Worm (Caenorhabditis elegans): Measurements from ENCODE around the gene ctf-4.

The ctf-4 gene

DNA sequence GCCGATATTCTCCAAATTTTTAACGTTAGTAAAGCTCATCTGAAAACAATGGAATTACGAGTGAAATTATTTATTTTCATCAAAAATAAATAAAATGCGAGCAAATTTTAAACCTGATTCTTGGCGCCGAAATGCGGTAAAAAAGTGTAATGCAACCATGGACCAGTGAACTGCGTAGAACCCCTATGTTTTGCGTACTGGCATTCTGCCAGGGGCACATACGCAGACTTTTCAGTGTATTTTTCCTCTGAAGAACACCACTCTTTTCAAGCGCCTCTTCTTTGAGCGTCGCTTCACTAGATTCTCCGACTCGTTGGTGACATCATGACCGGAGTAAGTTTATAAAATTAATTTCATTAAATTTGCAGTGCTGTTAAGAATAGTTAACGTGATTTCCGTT is at the start of gene ctf-4, which contains the start of gene eef-1G (continued):
- TF ChIP-seq saeg-2 (GFP tag; IDR thresholded peaks at IDR 0.05): peak; percentile 87
- peak; percentile 64 for TF ChIP-seq egl-27 (tag; optimal IDR thresholded peaks at IDR 0.05)
- TF ChIP-seq lin-1 (GFP tag; IDR thresholded peaks at IDR 0.05): peak; percentile 94
- TF ChIP-seq cey-2 (tag; optimal IDR thresholded peaks at IDR 0.05; ENCODE audit: borderline replicate concordance, insufficient read depth): no peak
- TF ChIP-seq ceh-44 (GFP tag; IDR thresholded peaks at IDR 0.05): no peak
- no peak for TF ChIP-seq unc-39 (tag; optimal IDR thresholded peaks at IDR 0.05)
- TF ChIP-seq hif-1 (tag; optimal IDR thresholded peaks at IDR 0.05): peak; percentile 62 to 84
- TF ChIP-seq aha-1 (tag): peak; percentile 99
- peak; percentile 91 for TF ChIP-seq T20F7.1 (GFP tag; optimal IDR thresholded peaks at IDR 0.05)
- no peak for TF ChIP-seq ceh-62 (tag; optimal IDR thresholded peaks at IDR 0.05)
- peak; percentile 18 for TF ChIP-seq nhr-76 (tag; optimal IDR thresholded peaks at IDR 0.05)
- peak; percentile 95 for TF ChIP-seq T26A8.4 (GFP tag; IDR thresholded peaks at IDR 0.05)
- TF ChIP-seq daf-19 (GFP tag; conservative IDR thresholded peaks at IDR 0.05): no peak
- no peak for TF ChIP-seq madf-5 (GFP tag; IDR thresholded peaks at IDR 0.05)
- peak; percentile 31 for TF ChIP-seq set-16 (GFP tag; IDR thresholded peaks at IDR 0.05)
- TF ChIP-seq spr-3 (GFP tag; optimal IDR thresholded peaks at IDR 0.05): peak; percentile 66
- TF ChIP-seq fkh-10 (GFP tag; optimal IDR thresholded peaks at IDR 0.05): peak; percentile 87
- TF ChIP-seq F10B5.3 (tag; optimal IDR thresholded peaks at IDR 0.05): peak; percentile 79
- no peak for TF ChIP-seq sdz-12 (GFP tag; optimal IDR thresholded peaks at IDR 0.05)
- no peak for TF ChIP-seq zip-11 (GFP tag; IDR thresholded peaks at IDR 0.05)
- peak; percentile 71 to 96 for TF ChIP-seq lsy-2 (tag; optimal IDR thresholded peaks at IDR 0.05)
- peak in 1 of 2 experiments; percentile 97 for TF ChIP-seq unc-62 (GFP tag; optimal IDR thresholded peaks at IDR 0.05 in 1 of 2)
- no peak for TF ChIP-seq unc-62 (tag; optimal IDR thresholded peaks at IDR 0.05)
- TF ChIP-seq ces-1 (GFP tag; optimal IDR thresholded peaks at IDR 0.05): no peak
- TF ChIP-seq mes-2 (tag; optimal IDR thresholded peaks at IDR 0.05; ENCODE audit: poor library complexity, severe bottlenecking): peak; percentile 93
- peak; percentile 98 for TF ChIP-seq dve-1 (tag; optimal IDR thresholded peaks at IDR 0.05; ENCODE audit: insufficient read depth)
- TF ChIP-seq zfp-3 (GFP tag; conservative IDR thresholded peaks at IDR 0.05): peak; percentile 83
- TF ChIP-seq tag-97 (GFP tag; IDR thresholded peaks at IDR 0.05): no peak
- peak; percentile 91 for TF ChIP-seq hlh-30 (tag; optimal IDR thresholded peaks at IDR 0.05; ENCODE audit: insufficient read depth)
- TF ChIP-seq nhr-11 (tag; optimal IDR thresholded peaks at IDR 0.05): peak; percentile 98
- peak; percentile 73; the same call in 1 of the 2 replicates for TF ChIP-seq Y75B8A.6 (GFP tag; IDR thresholded peaks at IDR 0.05)
- peak; percentile 78 for TF ChIP-seq pqm-1 (tag; optimal IDR thresholded peaks at IDR 0.05)
- TF ChIP-seq ceh-32 (tag; optimal IDR thresholded peaks at IDR 0.05; ENCODE audit: poor library complexity): peak; percentile 56
- no peak for TF ChIP-seq ZK337.2 (GFP tag; IDR thresholded peaks at IDR 0.05)
- TF ChIP-seq Y5F2A.4 (GFP tag; optimal IDR thresholded peaks at IDR 0.05): peak; percentile 28
- TF ChIP-seq nhr-237 (tag; optimal IDR thresholded peaks at IDR 0.05): peak; percentile 12
- peak; percentile 94 for TF ChIP-seq hmg-1.1 (GFP tag; IDR thresholded peaks at IDR 0.05)
- TF ChIP-seq nhr-77 (tag; optimal IDR thresholded peaks at IDR 0.05): peak; percentile 98
- no peak for TF ChIP-seq F26F4.8 (GFP tag; conservative IDR thresholded peaks at IDR 0.05)
- TF ChIP-seq zip-2 (tag; optimal IDR thresholded peaks at IDR 0.05): peak; percentile 64
- TF ChIP-seq F44E2.7 (GFP tag; IDR thresholded peaks at IDR 0.05): no peak
- TF ChIP-seq skn-1 (tag; optimal IDR thresholded peaks at IDR 0.05): no peak
- peak; percentile 6 for TF ChIP-seq lir-3 (tag; optimal IDR thresholded peaks at IDR 0.05)
- TF ChIP-seq daf-16 (GFP tag; optimal IDR thresholded peaks at IDR 0.05): peak; percentile 64 to 89
- peak; percentile 86 for TF ChIP-seq daf-16 (tag; optimal IDR thresholded peaks at IDR 0.05)
- peak; percentile 34; the same call in 1 of the 2 replicates for TF ChIP-seq dmd-8 (GFP tag; IDR thresholded peaks at IDR 0.05)
- peak; percentile 88 for TF ChIP-seq spr-1 (tag; optimal IDR thresholded peaks at IDR 0.05)
- TF ChIP-seq tra-1 (GFP tag; IDR thresholded peaks at IDR 0.05): peak; percentile 85; the same call in 1 of the 2 replicates
- TF ChIP-seq lin-39 (tag; optimal IDR thresholded peaks at IDR 0.05): no peak
- no peak for TF ChIP-seq lim-7 (GFP tag; IDR thresholded peaks at IDR 0.05)
- peak; percentile 96 for TF ChIP-seq nhr-102 (tag; optimal IDR thresholded peaks at IDR 0.05)
- TF ChIP-seq nhr-28 (tag; optimal IDR thresholded peaks at IDR 0.05): peak; percentile 97

Measured in whole organism, L4 larva.